In the genomic region with DNA sequence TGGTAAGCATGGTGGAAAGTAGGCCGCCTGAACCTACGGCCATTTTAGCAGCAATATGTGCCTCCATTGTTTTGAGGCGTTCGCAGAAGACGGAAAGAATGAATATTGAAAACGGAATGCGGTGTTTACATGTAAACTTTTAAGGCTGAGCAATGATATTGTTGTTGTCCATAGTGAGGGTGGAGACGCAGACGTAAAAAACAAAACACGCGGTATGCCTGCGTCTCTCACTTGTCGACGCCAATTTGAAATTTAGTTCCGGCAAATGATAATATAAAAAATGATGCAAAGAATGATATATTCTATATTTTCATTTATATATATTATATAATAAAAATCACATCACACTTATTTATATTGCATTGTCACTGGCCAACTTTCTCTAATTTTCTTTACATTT, we compare ENCODE assay signal across 5 worm cellular contexts.
TF ChIP-seq lines count a peak whose summit lies in the region.

A gene (minus strand): TSS at position 143 of the 400 bp plus-strand sequence.

TF ChIP-seq in whole organism, L1 larva, 84 proteins besides CTCF, POLR2A, EP300 and RAD21 (continues in another document):
- TF ChIP-seq rnt-1 (tag; optimal IDR thresholded peaks at IDR 0.05; lab: Kevin White, UChicago) (peak; percentile 29), efl-1 (optimal IDR thresholded peaks at IDR 0.05; lab: Kevin White, UChicago) (peak; percentile 29 to 64), efl-1 (GFP tag; optimal IDR thresholded peaks at IDR 0.05 in 1 of 2; lab: Kevin White, UChicago) (no peak), unc-62 (GFP tag; optimal IDR thresholded peaks at IDR 0.05; lab: Kevin White, UChicago) (no peak), elt-3 (tag; optimal IDR thresholded peaks at IDR 0.05; lab: Kevin White, UChicago) (no peak), nhr-85 (tag; lab: Kevin White, UChicago) (no peak), nhr-237 (tag; optimal IDR thresholded peaks at IDR 0.05; lab: Kevin White, UChicago) (no peak), unc-86 (tag; optimal IDR thresholded peaks at IDR 0.05; lab: Kevin White, UChicago) (no peak), zag-1 (tag; optimal IDR thresholded peaks at IDR 0.05; lab: Kevin White, UChicago) (no peak), grh-1 (GFP tag; IDR thresholded peaks at IDR 0.05; lab: Robert Waterston, UW) (no peak), C34B4.2 (tag; optimal IDR thresholded peaks at IDR 0.05; lab: Kevin White, UChicago) (no peak), fkh-8 (tag; optimal IDR thresholded peaks at IDR 0.05; lab: Kevin White, UChicago) (peak; percentile 55), mep-1 (tag; optimal IDR thresholded peaks at IDR 0.05; lab: Kevin White, UChicago) (no peak), lin-14 (GFP tag; optimal IDR thresholded peaks at IDR 0.05; lab: Kevin White, UChicago) (peak; percentile 66), fkh-10 (GFP tag; optimal IDR thresholded peaks at IDR 0.05; lab: Kevin White, UChicago) (no peak), skn-1 (tag; optimal IDR thresholded peaks at IDR 0.05; lab: Kevin White, UChicago) (no peak), nhr-76 (tag; optimal IDR thresholded peaks at IDR 0.05; lab: Kevin White, UChicago) (no peak), ama-1 (optimal IDR thresholded peaks at IDR 0.05; lab: Kevin White, UChicago) (no peak), ceh-88 (GFP tag; IDR thresholded peaks at IDR 0.05; lab: Robert Waterston, UW) (no peak)

TF ChIP-seq in whole organism, L2 larva, 48 proteins besides CTCF, POLR2A, EP300 and RAD21:
- peak; percentile 13 for TF ChIP-seq C34F6.9 (tag; optimal IDR thresholded peaks at IDR 0.05; lab: Kevin White, UChicago)
- TF ChIP-seq fos-1 (tag; optimal IDR thresholded peaks at IDR 0.05; lab: Kevin White, UChicago), result no peak
- TF ChIP-seq unc-55 (GFP tag; optimal IDR thresholded peaks at IDR 0.05; lab: Kevin White, UChicago), result peak; percentile 48
- peak; percentile 37 for TF ChIP-seq sma-9 (GFP tag; optimal IDR thresholded peaks at IDR 0.05; lab: Kevin White, UChicago)
- no peak for TF ChIP-seq sma-9 (tag; optimal IDR thresholded peaks at IDR 0.05; lab: Kevin White, UChicago)
- no peak for TF ChIP-seq nhr-21 (tag; optimal IDR thresholded peaks at IDR 0.05; lab: Kevin White, UChicago)
- TF ChIP-seq lin-39 (tag; optimal IDR thresholded peaks at IDR 0.05; lab: Kevin White, UChicago), result no peak
- peak; percentile 45 for TF ChIP-seq nhr-129 (tag; optimal IDR thresholded peaks at IDR 0.05; lab: Kevin White, UChicago)
- TF ChIP-seq unc-39 (tag; optimal IDR thresholded peaks at IDR 0.05; lab: Kevin White, UChicago), result no peak
- TF ChIP-seq lin-13 (GFP tag; optimal IDR thresholded peaks at IDR 0.05; lab: Kevin White, UChicago), result no peak

TF ChIP-seq in whole organism, L3 larva, 47 proteins besides CTCF, POLR2A, EP300 and RAD21:
- no peak for TF ChIP-seq ztf-4 (tag; optimal IDR thresholded peaks at IDR 0.05; lab: Kevin White, UChicago)
- TF ChIP-seq elt-2 (tag; optimal IDR thresholded peaks at IDR 0.05; lab: Kevin White, UChicago), result peak; percentile 23
- peak; percentile 15 for TF ChIP-seq egl-5 (tag; optimal IDR thresholded peaks at IDR 0.05; lab: Kevin White, UChicago)
- TF ChIP-seq lin-39 (tag; optimal IDR thresholded peaks at IDR 0.05; lab: Kevin White, UChicago), result peak; percentile 16

TF ChIP-seq in whole organism, L4 larva, 104 proteins besides CTCF, POLR2A, EP300 and RAD21:
- no peak for TF ChIP-seq attf-4 (tag; optimal IDR thresholded peaks at IDR 0.05; lab: Kevin White, UChicago)
- no peak for TF ChIP-seq nhr-48 (tag; optimal IDR thresholded peaks at IDR 0.05; lab: Kevin White, UChicago)
- no peak for TF ChIP-seq ztf-11 (tag; optimal IDR thresholded peaks at IDR 0.05; lab: Kevin White, UChicago)
- TF ChIP-seq nhr-102 (tag; optimal IDR thresholded peaks at IDR 0.05; lab: Kevin White, UChicago), result no peak
- peak; percentile 25 for TF ChIP-seq hlh-11 (tag; optimal IDR thresholded peaks at IDR 0.05; lab: Kevin White, UChicago)
- TF ChIP-seq zip-11 (GFP tag; IDR thresholded peaks at IDR 0.05; lab: Robert Waterston, UW), result no peak
- TF ChIP-seq gei-8 (GFP tag; optimal IDR thresholded peaks at IDR 0.05; lab: Kevin White, UChicago), result no peak
- TF ChIP-seq daf-19 (GFP tag; conservative IDR thresholded peaks at IDR 0.05; lab: Robert Waterston, UW), result no peak
- TF ChIP-seq lsy-2 (tag; optimal IDR thresholded peaks at IDR 0.05; lab: Kevin White, UChicago), result no peak
- TF ChIP-seq mdl-1 (tag; optimal IDR thresholded peaks at IDR 0.05; lab: Kevin White, UChicago), result no peak
- TF ChIP-seq mes-2 (tag; optimal IDR thresholded peaks at IDR 0.05; lab: Kevin White, UChicago; ENCODE audit: poor library complexity, severe bottlenecking), result peak; percentile 45
- no peak for TF ChIP-seq tra-1 (GFP tag; IDR thresholded peaks at IDR 0.05; lab: Robert Waterston, UW)
- TF ChIP-seq daf-12 (tag; optimal IDR thresholded peaks at IDR 0.05; lab: Kevin White, UChicago), result no peak
- no peak for TF ChIP-seq snpc-1.2 (GFP tag; IDR thresholded peaks at IDR 0.05; lab: Robert Waterston, UW)
- no peak for TF ChIP-seq nhr-111 (GFP tag; optimal IDR thresholded peaks at IDR 0.05; lab: Kevin White, UChicago)
- TF ChIP-seq ZK546.5 (tag; optimal IDR thresholded peaks at IDR 0.05; lab: Kevin White, UChicago), result no peak
- no peak for TF ChIP-seq daf-16 (GFP tag; optimal IDR thresholded peaks at IDR 0.05; lab: Kevin White, UChicago)
- TF ChIP-seq daf-16 (tag; optimal IDR thresholded peaks at IDR 0.05; lab: Kevin White, UChicago), result peak; percentile 68
- TF ChIP-seq zag-1 (tag; optimal IDR thresholded peaks at IDR 0.05; lab: Kevin White, UChicago), result no peak
- no peak for TF ChIP-seq ceh-82 (tag; optimal IDR thresholded peaks at IDR 0.05; lab: Kevin White, UChicago)
- 0 out of 2 replicates have a peak, but pooled peaks have one; percentile 10 for TF ChIP-seq dmd-6 (GFP tag; IDR thresholded peaks at IDR 0.05; lab: Robert Waterston, UW)
- peak; percentile 49 for TF ChIP-seq hlh-30 (tag; optimal IDR thresholded peaks at IDR 0.05; lab: Kevin White, UChicago; ENCODE audit: insufficient read depth)
- no peak for TF ChIP-seq T20F7.1 (GFP tag; optimal IDR thresholded peaks at IDR 0.05; lab: Kevin White, UChicago)
- TF ChIP-seq pha-4 (GFP tag; IDR thresholded peaks at IDR 0.05; lab: Robert Waterston, UW), result no peak
- TF ChIP-seq pha-4 (tag; optimal IDR thresholded peaks at IDR 0.05; lab: Kevin White, UChicago), result no peak
- no peak for TF ChIP-seq ceh-28 (tag; optimal IDR thresholded peaks at IDR 0.05; lab: Kevin White, UChicago)
- TF ChIP-seq zfp-3 (GFP tag; conservative IDR thresholded peaks at IDR 0.05; lab: Robert Waterston, UW), result no peak
- TF ChIP-seq duxl-1 (tag; optimal IDR thresholded peaks at IDR 0.05; lab: Kevin White, UChicago; ENCODE audit: poor library complexity), result peak; percentile 90

TF ChIP-seq in whole organism, young adult, 124 proteins besides CTCF, POLR2A, EP300 and RAD21:
- peak; percentile 18 for TF ChIP-seq attf-5 (GFP tag; optimal IDR thresholded peaks at IDR 0.05; lab: Kevin White, UChicago)
- TF ChIP-seq ceh-79 (tag; optimal IDR thresholded peaks at IDR 0.05; lab: Kevin White, UChicago), result no peak
- peak; percentile 59; the same call in 1 of the 2 replicates for TF ChIP-seq hmg-1.2 (GFP tag; IDR thresholded peaks at IDR 0.05; lab: Robert Waterston, UW)
TF ChIP-seq in whole organism, young adult: peak in this region for 2.
